Worm (Caenorhabditis elegans): ENCODE results near the gene rabr-1.

Gene rabr-1

DNA sequence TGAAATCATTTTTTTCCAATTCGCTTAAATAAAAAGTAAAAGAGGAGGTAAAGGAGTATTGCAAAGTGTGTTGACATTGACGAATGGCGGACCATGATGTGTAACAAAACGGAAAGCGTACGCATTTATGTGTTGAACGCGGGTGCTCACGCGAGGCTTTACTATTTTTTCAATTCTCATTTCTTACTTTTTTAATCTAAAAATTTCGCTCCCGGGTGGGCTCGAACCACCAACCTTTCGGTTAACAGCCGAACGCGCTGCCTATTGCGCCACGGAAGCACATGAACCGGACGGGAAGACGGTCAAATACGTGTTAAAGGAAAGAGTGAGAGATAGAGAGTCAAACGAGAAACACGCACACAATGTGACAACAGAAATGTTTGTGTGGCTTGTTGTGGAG, 53.3 kb downstream of the rabr-1 start (continued):
- TF ChIP-seq sptf-2 (GFP tag; optimal IDR thresholded peaks at IDR 0.05), result no peak
- TF ChIP-seq snpc-4 (GFP tag; optimal IDR thresholded peaks at IDR 0.05), result peak; percentile 56
- TF ChIP-seq snpc-4 (tag; optimal IDR thresholded peaks at IDR 0.05), result peak in 3 of 4 experiments; percentile 62 to 77 (median 73)
- TF ChIP-seq lin-40 (tag; optimal IDR thresholded peaks at IDR 0.05), result peak; percentile 81
- peak; percentile 58 for TF ChIP-seq cebp-1 (GFP tag; IDR thresholded peaks at IDR 0.05)
- TF ChIP-seq cebp-1 (tag; optimal IDR thresholded peaks at IDR 0.05), result peak; percentile 76
- TF ChIP-seq egl-44 (GFP tag; IDR thresholded peaks at IDR 0.05), result peak; percentile 77
- peak; percentile 4 to 69 for TF ChIP-seq rec-8 (tag; optimal IDR thresholded peaks at IDR 0.05)
- 0 out of 2 replicates have a peak, but pooled peaks have one; percentile 82 for TF ChIP-seq F37B4.10 (GFP tag; IDR thresholded peaks at IDR 0.05)
- no peak for TF ChIP-seq bed-1 (GFP tag; IDR thresholded peaks at IDR 0.05)
- peak; percentile 75 for TF ChIP-seq repo-1 (tag; optimal IDR thresholded peaks at IDR 0.05)
- TF ChIP-seq F39B2.1 (GFP tag; IDR thresholded peaks at IDR 0.05), result no peak
- peak; percentile 76 for TF ChIP-seq B0336.3 (GFP tag; IDR thresholded peaks at IDR 0.05)
- TF ChIP-seq hlh-26 (GFP tag; conservative IDR thresholded peaks at IDR 0.05), result no peak
- peak; percentile 59 for TF ChIP-seq F57A8.1 (GFP tag; optimal IDR thresholded peaks at IDR 0.05)
- peak; percentile 81 for TF ChIP-seq chd-7 (tag; optimal IDR thresholded peaks at IDR 0.05)
- no peak for TF ChIP-seq athp-1 (tag; optimal IDR thresholded peaks at IDR 0.05)
- peak; percentile 42 for TF ChIP-seq ztf-22 (GFP tag; optimal IDR thresholded peaks at IDR 0.05)
- TF ChIP-seq him-1 (tag; optimal IDR thresholded peaks at IDR 0.05), result peak; percentile 86
- no peak for TF ChIP-seq F33H1.4 (GFP tag; IDR thresholded peaks at IDR 0.05)
- peak; percentile 51; the same call in 1 of the 2 replicates for TF ChIP-seq rcor-1 (GFP tag; IDR thresholded peaks at IDR 0.05)
- TF ChIP-seq K11D2.4 (GFP tag; IDR thresholded peaks at IDR 0.05), result peak; percentile 36; the same call in 1 of the 2 replicates
- TF ChIP-seq mcd-1 (GFP tag; IDR thresholded peaks at IDR 0.05), result peak; percentile 54; the same call in 1 of the 2 replicates
- TF ChIP-seq hrde-1 (tag; optimal IDR thresholded peaks at IDR 0.05; ENCODE audit: borderline replicate concordance), result peak; percentile 68
- no peak for TF ChIP-seq C06A6.2 (GFP tag; conservative IDR thresholded peaks at IDR 0.05)
- TF ChIP-seq Y56A3A.18 (GFP tag; IDR thresholded peaks at IDR 0.05), result 0 out of 2 replicates have a peak, but pooled peaks have one; percentile 9
- no peak for TF ChIP-seq Y95B8A.8 (GFP tag; IDR thresholded peaks at IDR 0.05)
- TF ChIP-seq tbx-9 (tag; optimal IDR thresholded peaks at IDR 0.05; ENCODE audit: borderline replicate concordance), result no peak
- TF ChIP-seq nhr-27 (tag; optimal IDR thresholded peaks at IDR 0.05), result no peak
- TF ChIP-seq nhr-179 (tag; optimal IDR thresholded peaks at IDR 0.05), result peak; percentile 12
- TF ChIP-seq nhr-80 (tag; optimal IDR thresholded peaks at IDR 0.05), result peak; percentile 35
- peak; percentile 44 for TF ChIP-seq K12H6.12 (tag; optimal IDR thresholded peaks at IDR 0.05)
- TF ChIP-seq ets-4 (GFP tag; optimal IDR thresholded peaks at IDR 0.05), result peak; percentile 4
- peak; percentile 74 for TF ChIP-seq lsy-27 (tag; optimal IDR thresholded peaks at IDR 0.05; ENCODE audit: borderline replicate concordance, insufficient read depth)
- peak; percentile 78 for TF ChIP-seq dox-1 (GFP tag; IDR thresholded peaks at IDR 0.05)
- TF ChIP-seq ztf-28 (GFP tag; IDR thresholded peaks at IDR 0.05), result peak; percentile 78; the same call in 1 of the 2 replicates
- TF ChIP-seq ztf-3 (GFP tag; optimal IDR thresholded peaks at IDR 0.05), result no peak
- peak; percentile 74 for TF ChIP-seq hmg-1.2 (GFP tag; IDR thresholded peaks at IDR 0.05)
- no peak for TF ChIP-seq mel-28 (tag; optimal IDR thresholded peaks at IDR 0.05; ENCODE audit: borderline replicate concordance)
- no peak for TF ChIP-seq dpff-1 (tag; optimal IDR thresholded peaks at IDR 0.05)
- TF ChIP-seq ceh-27 (GFP tag; optimal IDR thresholded peaks at IDR 0.05), result peak; percentile 36
- TF ChIP-seq lir-1 (GFP tag; conservative IDR thresholded peaks at IDR 0.05), result no peak
- peak; percentile 42; the same call in 1 of the 2 replicates for TF ChIP-seq egrh-3 (GFP tag; IDR thresholded peaks at IDR 0.05)
- no peak for TF ChIP-seq lag-1 (GFP tag; IDR thresholded peaks at IDR 0.05)
- peak; percentile 86 for TF ChIP-seq B0261.1 (tag; optimal IDR thresholded peaks at IDR 0.05)
- TF ChIP-seq F22D6.2 (tag; optimal IDR thresholded peaks at IDR 0.05), result peak; percentile 45
- TF ChIP-seq ztf-6 (GFP tag; IDR thresholded peaks at IDR 0.05), result 0 out of 2 replicates have a peak, but pooled peaks have one; percentile 20
- TF ChIP-seq ztf-25 (GFP tag; IDR thresholded peaks at IDR 0.05), result peak; percentile 91

All from whole organism, young adult.